Worm (Caenorhabditis elegans): ENCODE measurements around the gene nhr-202.

DNA sequence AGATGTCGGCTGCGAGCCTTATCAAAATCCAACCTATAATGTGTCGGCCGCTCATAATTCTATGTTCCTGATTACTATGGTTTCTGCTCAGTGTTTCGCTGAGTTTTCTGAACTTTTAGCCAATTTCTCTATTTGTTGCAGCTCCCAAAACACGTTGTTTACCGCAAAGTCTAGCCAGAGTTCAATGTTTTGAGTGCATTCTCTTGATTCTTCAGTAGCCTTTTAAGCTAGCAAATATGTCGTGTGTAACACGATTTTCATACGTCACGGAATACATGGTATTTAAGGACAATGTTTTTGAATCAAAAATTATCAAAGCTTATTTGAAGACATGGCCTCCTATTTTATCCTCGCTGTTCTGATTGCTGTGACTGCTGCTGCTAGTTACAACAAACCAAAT is 42.8 kb downstream of the nhr-202 start, which contains the start of gene srlf-19:
- no peak for TF ChIP-seq C04F5.9 (tag; optimal IDR thresholded peaks at IDR 0.05)
- no peak for TF ChIP-seq ceh-82 (tag; optimal IDR thresholded peaks at IDR 0.05)
- no peak for TF ChIP-seq unc-98 (GFP tag; IDR thresholded peaks at IDR 0.05)
- no peak for TF ChIP-seq lin-15B (tag; optimal IDR thresholded peaks at IDR 0.05)
- TF ChIP-seq pqm-1 (tag; optimal IDR thresholded peaks at IDR 0.05) = no peak
- no peak for TF ChIP-seq grh-1 (GFP tag; IDR thresholded peaks at IDR 0.05)
- no peak for TF ChIP-seq fkh-10 (GFP tag; optimal IDR thresholded peaks at IDR 0.05)
- TF ChIP-seq lin-35 (GFP tag; optimal IDR thresholded peaks at IDR 0.05) = no peak
